Worm (Caenorhabditis elegans): ENCODE data around the gene F20D12.7.

The F20D12.7 gene

DNA sequence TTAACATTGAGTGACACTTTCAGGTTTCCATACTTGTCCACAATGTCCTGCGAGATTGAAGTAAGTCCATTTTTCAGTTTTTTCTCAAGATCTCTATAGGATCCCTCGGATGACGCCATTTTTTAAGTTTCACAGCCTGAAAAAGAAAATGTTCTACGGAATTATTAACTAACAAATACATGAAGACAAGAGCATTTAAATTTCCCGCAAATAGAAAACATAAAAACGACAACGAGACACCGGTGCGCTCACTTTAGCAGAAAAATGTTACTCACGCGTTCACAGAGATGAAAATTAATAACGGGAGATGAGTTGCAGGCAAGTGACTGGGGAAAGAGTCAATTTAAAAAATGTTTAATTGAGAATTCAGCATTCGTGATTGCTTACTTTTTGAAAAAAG, 7.7 kb upstream of the F20D12.7 start, which contains the start of gene czw-1:
czw-1 (minus strand) TSS at position 369 of the 400 bp plus-strand sequence.
- TF ChIP-seq mdl-1 (tag; optimal IDR thresholded peaks at IDR 0.05) (no peak), crh-2 (tag; optimal IDR thresholded peaks at IDR 0.05) (no peak), nhr-11 (tag; optimal IDR thresholded peaks at IDR 0.05) (no peak), skn-1 (tag; optimal IDR thresholded peaks at IDR 0.05) (no peak), egl-27 (tag; optimal IDR thresholded peaks at IDR 0.05) (no peak), alr-1 (tag; optimal IDR thresholded peaks at IDR 0.05) (no peak), F13H6.1 (tag; optimal IDR thresholded peaks at IDR 0.05) (no peak), ztf-11 (tag; optimal IDR thresholded peaks at IDR 0.05) (no peak), lin-39 (tag; optimal IDR thresholded peaks at IDR 0.05) (no peak), ztf-4 (tag; optimal IDR thresholded peaks at IDR 0.05) (no peak)

DNA sequence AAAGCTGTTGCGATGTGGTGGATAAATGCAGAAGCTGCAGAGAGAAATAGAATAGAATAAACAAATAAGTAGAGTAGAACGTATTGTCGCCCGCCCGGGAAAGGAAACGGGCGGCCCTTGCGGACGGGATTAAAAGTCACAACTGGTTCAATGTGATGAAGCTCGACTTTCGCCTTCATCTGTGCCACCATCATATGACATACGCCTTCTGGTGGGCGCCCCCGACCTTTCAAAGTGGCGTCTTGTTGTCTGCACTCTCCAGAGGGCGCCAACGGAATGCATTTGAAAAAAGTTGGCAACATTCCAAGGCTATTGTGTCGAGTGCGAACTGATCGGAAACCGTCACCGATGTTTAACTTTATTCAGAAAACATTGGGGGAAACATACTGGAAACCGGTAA, 4.5 kb upstream of the F20D12.7 start:
- TF ChIP-seq zag-1 (tag; optimal IDR thresholded peaks at IDR 0.05) (no peak), gmeb-1 (tag; optimal IDR thresholded peaks at IDR 0.05) (no peak), crh-2 (tag; optimal IDR thresholded peaks at IDR 0.05) (no peak), elt-3 (tag; optimal IDR thresholded peaks at IDR 0.05) (no peak), ztf-11 (tag; optimal IDR thresholded peaks at IDR 0.05) (no peak), blmp-1 (tag; optimal IDR thresholded peaks at IDR 0.05; ENCODE audit: insufficient read depth) (peak; percentile 27), unc-55 (GFP tag; optimal IDR thresholded peaks at IDR 0.05) (no peak), mdl-1 (tag; optimal IDR thresholded peaks at IDR 0.05) (no peak), unc-62 (GFP tag; optimal IDR thresholded peaks at IDR 0.05) (no peak), lin-13 (GFP tag; optimal IDR thresholded peaks at IDR 0.05) (no peak), nhr-25 (tag; optimal IDR thresholded peaks at IDR 0.05) (peak; percentile 54), nhr-23 (tag; optimal IDR thresholded peaks at IDR 0.05) (no peak), ceh-16 (tag; optimal IDR thresholded peaks at IDR 0.05) (no peak), peb-1 (tag; optimal IDR thresholded peaks at IDR 0.05) (no peak), sma-3 (GFP tag; optimal IDR thresholded peaks at IDR 0.05) (no peak), nhr-129 (tag; optimal IDR thresholded peaks at IDR 0.05) (peak; percentile 29)

DNA sequence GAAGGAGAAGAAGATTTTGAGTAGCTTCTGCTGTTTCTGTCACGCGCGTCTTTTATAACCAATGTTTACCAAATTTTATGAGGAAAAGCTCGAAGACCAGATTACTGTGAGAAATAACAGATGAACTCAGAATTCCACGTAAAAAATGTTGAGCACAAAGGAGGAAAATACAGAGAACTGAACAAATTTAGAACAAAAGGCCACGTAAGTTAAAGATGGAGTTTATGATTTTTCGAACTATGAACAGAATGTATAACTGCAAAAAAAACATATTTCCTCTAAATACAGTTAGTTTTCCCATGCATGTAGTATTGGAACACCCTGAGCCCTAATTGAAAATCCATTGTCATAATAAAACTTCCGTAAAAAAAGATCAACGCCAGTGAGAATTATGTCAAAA, 2.2 kb upstream of the F20D12.7 start, which contains the start of gene exc-9:
exc-9 (minus strand) TSS at position 101 of the 400 bp plus-strand sequence.
- TF ChIP-seq sma-3 (GFP tag; optimal IDR thresholded peaks at IDR 0.05): no peak
- TF ChIP-seq crh-2 (tag; optimal IDR thresholded peaks at IDR 0.05): no peak
- no peak for TF ChIP-seq zag-1 (tag; optimal IDR thresholded peaks at IDR 0.05)
- no peak for TF ChIP-seq unc-39 (tag; optimal IDR thresholded peaks at IDR 0.05)
- TF ChIP-seq unc-55 (GFP tag; optimal IDR thresholded peaks at IDR 0.05): no peak
- no peak for TF ChIP-seq sem-4 (tag; optimal IDR thresholded peaks at IDR 0.05)
- TF ChIP-seq mab-5 (tag; optimal IDR thresholded peaks at IDR 0.05): no peak
- no peak for TF ChIP-seq fos-1 (tag; optimal IDR thresholded peaks at IDR 0.05)
- no peak for TF ChIP-seq lin-11 (tag; optimal IDR thresholded peaks at IDR 0.05)
- no peak for TF ChIP-seq sma-9 (GFP tag; optimal IDR thresholded peaks at IDR 0.05)
- TF ChIP-seq sma-9 (tag; optimal IDR thresholded peaks at IDR 0.05): no peak
- TF ChIP-seq Y55F3AM.14 (GFP tag; optimal IDR thresholded peaks at IDR 0.05): no peak
- TF ChIP-seq dmd-4 (tag; optimal IDR thresholded peaks at IDR 0.05): no peak

DNA sequence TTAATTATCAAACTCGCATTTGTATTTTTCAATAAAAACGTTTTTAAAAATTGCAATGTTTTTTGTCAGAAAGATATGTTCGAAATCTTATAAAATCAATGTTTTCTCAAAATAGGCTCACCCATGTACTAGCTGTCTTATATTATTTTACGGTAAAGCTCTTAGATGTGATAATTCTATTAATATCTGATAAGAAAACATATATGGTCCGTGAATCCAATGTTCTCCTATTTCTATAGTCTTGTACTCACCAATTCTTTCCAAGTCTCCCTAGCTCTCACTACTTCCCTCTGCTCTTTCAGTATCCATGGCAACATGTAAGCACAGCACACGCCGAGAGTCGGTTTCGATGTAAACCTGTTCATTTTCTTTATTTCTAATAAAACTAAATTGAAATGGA, 5.0 kb downstream of the F20D12.7 start, which contains the start of gene bbs-2:
bbs-2 (plus strand) TSS at position 301 of the 400 bp plus-strand sequence.
- no peak for TF ChIP-seq unc-62 (GFP tag; optimal IDR thresholded peaks at IDR 0.05)
- TF ChIP-seq ceh-82 (tag; optimal IDR thresholded peaks at IDR 0.05): no peak
- no peak for TF ChIP-seq R02D3.7 (tag; optimal IDR thresholded peaks at IDR 0.05)
- TF ChIP-seq crh-2 (tag; optimal IDR thresholded peaks at IDR 0.05): no peak
- no peak for TF ChIP-seq ama-1 (optimal IDR thresholded peaks at IDR 0.05)
- TF ChIP-seq alr-1 (tag; optimal IDR thresholded peaks at IDR 0.05): no peak
- no peak for TF ChIP-seq F13H6.1 (tag; optimal IDR thresholded peaks at IDR 0.05)
- no peak for TF ChIP-seq nhr-6 (tag; optimal IDR thresholded peaks at IDR 0.05)
- no peak for TF ChIP-seq dmd-4 (tag; optimal IDR thresholded peaks at IDR 0.05)
- no peak for TF ChIP-seq sma-3 (GFP tag; optimal IDR thresholded peaks at IDR 0.05)

DNA sequence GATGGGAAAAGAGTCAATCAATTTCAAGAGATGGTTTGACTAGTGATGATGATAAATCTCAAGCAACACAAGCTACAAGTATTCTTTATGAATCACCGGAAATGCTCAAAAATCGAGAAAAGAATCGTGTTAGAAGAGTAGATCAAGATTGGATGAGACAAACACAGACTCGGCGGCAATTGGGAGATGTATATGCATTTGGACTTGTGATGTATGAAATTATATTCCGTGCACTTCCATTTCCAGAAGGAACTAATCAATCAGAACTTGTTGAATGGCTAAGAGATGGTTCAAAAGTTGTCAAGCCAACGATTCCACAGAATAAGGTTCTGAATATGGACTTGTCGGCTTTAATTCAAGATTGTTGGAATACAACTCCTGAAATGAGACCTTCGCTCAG, 6.9 kb downstream of the F20D12.7 start:
- no peak for TF ChIP-seq ZK546.5 (tag; optimal IDR thresholded peaks at IDR 0.05)
- no peak for TF ChIP-seq R02D3.7 (tag; optimal IDR thresholded peaks at IDR 0.05)
- no peak for TF ChIP-seq lsy-2 (tag; optimal IDR thresholded peaks at IDR 0.05)
- TF ChIP-seq nhr-6 (tag; optimal IDR thresholded peaks at IDR 0.05): no peak
- no peak for TF ChIP-seq zag-1 (tag; optimal IDR thresholded peaks at IDR 0.05)
- no peak for TF ChIP-seq unc-39 (tag; optimal IDR thresholded peaks at IDR 0.05)
- no peak for TF ChIP-seq sma-9 (GFP tag; optimal IDR thresholded peaks at IDR 0.05)
- TF ChIP-seq sma-9 (tag; optimal IDR thresholded peaks at IDR 0.05): no peak
- no peak for TF ChIP-seq ceh-82 (tag; optimal IDR thresholded peaks at IDR 0.05)
- TF ChIP-seq aly-2 (tag; optimal IDR thresholded peaks at IDR 0.05): no peak
- no peak for TF ChIP-seq lin-39 (tag; optimal IDR thresholded peaks at IDR 0.05)
- no peak for TF ChIP-seq gmeb-1 (tag; optimal IDR thresholded peaks at IDR 0.05)
- no peak for TF ChIP-seq elt-1 (tag; optimal IDR thresholded peaks at IDR 0.05)
- TF ChIP-seq unc-55 (GFP tag; optimal IDR thresholded peaks at IDR 0.05): no peak
- no peak for TF ChIP-seq unc-62 (GFP tag; optimal IDR thresholded peaks at IDR 0.05)
- TF ChIP-seq Y55F3AM.14 (GFP tag; optimal IDR thresholded peaks at IDR 0.05): no peak
- TF ChIP-seq nhr-12 (tag; optimal IDR thresholded peaks at IDR 0.05): no peak
- no peak for TF ChIP-seq mdl-1 (tag; optimal IDR thresholded peaks at IDR 0.05)

Measured in whole organism, L2 larva.